Worm (Caenorhabditis elegans): ENCODE results near the gene clec-171.

DNA sequence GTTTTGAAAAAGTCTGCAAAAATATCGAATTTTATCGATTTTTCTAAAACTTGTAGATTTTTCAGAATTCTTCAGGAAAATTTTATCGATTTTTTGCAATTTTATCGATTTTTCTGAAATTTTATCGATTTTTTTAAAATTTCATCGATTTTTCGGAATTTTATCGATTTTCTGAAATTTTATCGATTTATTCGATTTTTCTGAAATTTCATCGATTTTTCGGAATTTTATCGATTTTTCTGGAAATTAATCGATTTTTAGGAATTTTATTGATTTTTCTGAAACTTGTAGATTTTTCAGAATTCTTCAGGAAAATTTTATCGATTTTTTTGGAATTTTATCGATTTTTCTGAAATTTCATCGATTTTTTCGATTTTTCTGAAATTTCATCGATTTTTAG lies 19.0 kb downstream of the clec-171 start:
- TF ChIP-seq zip-8 (tag; optimal IDR thresholded peaks at IDR 0.05) (no peak), sem-2 (GFP tag; optimal IDR thresholded peaks at IDR 0.05) (no peak), mls-2 (tag; optimal IDR thresholded peaks at IDR 0.05) (no peak), mep-1 (tag; optimal IDR thresholded peaks at IDR 0.05) (no peak)
